Worm (Caenorhabditis elegans) whole organism, late embryonic: ENCODE measurements around the gene fah-1.

ENCODE experiments used
- C38D4.7 ChIP-seq: fragments of 200-800 bp; sonication (Bioruptor generic); optimal IDR thresholded peaks from 2 replicates; lab custom pipeline; 2018; ENCODE audit warnings: mild to moderate bottlenecking, missing genetic modification characterization, moderate library complexity, missing compliant biosample characterization
- K02D7.2 ChIP-seq: sonication (generic microtip); optimal IDR thresholded peaks from 2 replicates; lab custom pipeline; 2017; ENCODE audit warnings: mild to moderate bottlenecking, missing genetic modification characterization, missing compliant biosample characterization
- K09A11.1 ChIP-seq: sonication (generic microtip); optimal IDR thresholded peaks from 2 replicates; lab custom pipeline; 2017; ENCODE audit warnings: antibody characterized with exemption, mild to moderate bottlenecking, missing genetic modification characterization, missing compliant biosample characterization; ENCODE audit not compliant: insufficient read depth
- Y22D7AL.16 ChIP-seq: sonication (generic microtip); optimal IDR thresholded peaks from 2 replicates; lab custom pipeline; 2016; ENCODE audit warnings: missing genetic modification characterization, missing compliant biosample characterization
- ama-1 ChIP-seq: fragments of 150-350 bp; optimal IDR thresholded peaks from 2 replicates; lab custom pipeline; 2014
- ceh-18 ChIP-seq: sonication (generic microtip); optimal IDR thresholded peaks from 2 replicates; lab custom pipeline; 2016; ENCODE audit warnings: missing genetic modification characterization, missing compliant biosample characterization
- ceh-19 ChIP-seq: fragments of 200-800 bp; sonication (Bioruptor generic); optimal IDR thresholded peaks from 2 replicates; lab custom pipeline; 2018; ENCODE audit warnings: mild to moderate bottlenecking, missing genetic modification characterization, missing compliant biosample characterization
- ceh-2 ChIP-seq: sonication (generic microtip); optimal IDR thresholded peaks from 2 replicates; lab custom pipeline; 2016; ENCODE audit warnings: missing genotype, missing genetic modification characterization, missing compliant biosample characterization
- ceh-22 ChIP-seq: sonication (generic microtip); optimal IDR thresholded peaks from 2 replicates; lab custom pipeline; 2017; ENCODE audit warnings: missing biosample characterization, missing genetic modification characterization
- ceh-24 ChIP-seq: sonication (generic microtip); optimal IDR thresholded peaks from 2 replicates; lab custom pipeline; 2016; ENCODE audit warnings: mild to moderate bottlenecking, missing genetic modification characterization, missing compliant biosample characterization
- ceh-30 ChIP-seq: fragments of 150-350 bp; optimal IDR thresholded peaks from 2 replicates; lab custom pipeline; 2014; ENCODE audit warnings: missing biosample characterization, missing genetic modification characterization
- ceh-6 ChIP-seq: fragments of 200-800 bp; sonication (Bioruptor generic); optimal IDR thresholded peaks from 2 replicates; lab custom pipeline; 2018; ENCODE audit warnings: mild to moderate bottlenecking, missing genetic modification characterization, missing compliant biosample characterization
- ceh-9 ChIP-seq: sonication (generic microtip); optimal IDR thresholded peaks from 2 replicates; lab custom pipeline; 2016; ENCODE audit warnings: mild to moderate bottlenecking, missing genetic modification characterization, inconsistent platforms, missing compliant biosample characterization
- dmd-4 ChIP-seq: sonication (generic microtip); optimal IDR thresholded peaks from 2 replicates; lab custom pipeline; 2016; ENCODE audit warnings: borderline replicate concordance, missing genetic modification characterization, missing compliant biosample characterization
- dve-1 ChIP-seq: sonication (generic microtip); optimal IDR thresholded peaks from 2 replicates; lab custom pipeline; 2017; ENCODE audit warnings: antibody characterized with exemption, mild to moderate bottlenecking, missing genetic modification characterization, missing compliant biosample characterization
- elt-2 ChIP-seq: sonication (generic microtip); optimal IDR thresholded peaks from 2 replicates; lab custom pipeline; 2016; ENCODE audit warnings: missing genetic modification reagents, missing genetic modification characterization, missing compliant biosample characterization
- elt-4 ChIP-seq: sonication (generic microtip); optimal IDR thresholded peaks from 2 replicates; lab custom pipeline; 2016; ENCODE audit warnings: missing genetic modification characterization, missing compliant biosample characterization
- eyg-1 ChIP-seq: sonication (generic microtip); optimal IDR thresholded peaks from 2 replicates; lab custom pipeline; 2016; ENCODE audit warnings: missing genotype, missing genetic modification characterization, missing compliant biosample characterization
- gmeb-2 ChIP-seq: sonication (generic microtip); optimal IDR thresholded peaks from 2 replicates; lab custom pipeline; 2016; ENCODE audit warnings: missing genetic modification characterization, inconsistent platforms, missing compliant biosample characterization
- hlh-13 ChIP-seq: fragments of 200-800 bp; sonication (Bioruptor generic); optimal IDR thresholded peaks from 2 replicates; lab custom pipeline; 2018; ENCODE audit warnings: mild to moderate bottlenecking, missing genetic modification characterization, missing compliant biosample characterization
- hlh-15 ChIP-seq: sonication (generic microtip); optimal IDR thresholded peaks from 2 replicates; lab custom pipeline; 2016; ENCODE audit warnings: missing genetic modification characterization, missing compliant biosample characterization
- lim-6 ChIP-seq: sonication (generic microtip); optimal IDR thresholded peaks from 2 replicates; lab custom pipeline; 2016; ENCODE audit warnings: missing genetic modification characterization, missing compliant biosample characterization
- lin-11 ChIP-seq: fragments of 200-800 bp; sonication (Bioruptor generic); optimal IDR thresholded peaks from 2 replicates; lab custom pipeline; 2018; ENCODE audit warnings: mild to moderate bottlenecking, missing genetic modification characterization, missing compliant biosample characterization
- madf-2 ChIP-seq: sonication (generic microtip); optimal IDR thresholded peaks from 2 replicates; lab custom pipeline; 2017; ENCODE audit warnings: missing genetic modification characterization, missing compliant biosample characterization
- mec-3 ChIP-seq: sonication (generic microtip); optimal IDR thresholded peaks from 2 replicates; lab custom pipeline; 2016; ENCODE audit warnings: borderline replicate concordance, missing genetic modification characterization, missing compliant biosample characterization
- nfya-1 ChIP-seq: sonication (generic microtip); optimal IDR thresholded peaks from 2 replicates; lab custom pipeline; 2017; ENCODE audit warnings: missing genetic modification characterization, mild to moderate bottlenecking, missing compliant biosample characterization, antibody characterized with exemption, moderate library complexity
- nhr-11 ChIP-seq: fragments of 150-350 bp; optimal IDR thresholded peaks from 2 replicates; lab custom pipeline; 2014; ENCODE audit warnings: missing biosample characterization, missing genetic modification characterization
- npax-4 ChIP-seq: sonication (generic microtip); optimal IDR thresholded peaks from 2 replicates; lab custom pipeline; 2016; ENCODE audit warnings: missing genetic modification characterization, missing compliant biosample characterization
- pag-3 ChIP-seq: sonication (generic microtip); optimal IDR thresholded peaks from 2 replicates; lab custom pipeline; 2016; ENCODE audit warnings: missing compliant biosample characterization, missing genetic modification characterization, borderline replicate concordance
- pat-9 ChIP-seq: fragments of 200-800 bp; sonication (Bioruptor generic); optimal IDR thresholded peaks from 2 replicates; lab custom pipeline; 2018; ENCODE audit warnings: mild to moderate bottlenecking, missing genetic modification characterization, moderate library complexity, missing compliant biosample characterization
- pax-1 ChIP-seq: fragments of 150-350 bp; optimal IDR thresholded peaks from 2 replicates; lab custom pipeline; 2014; ENCODE audit warnings: missing biosample characterization, missing genetic modification characterization
- pha-2 ChIP-seq: sonication (generic microtip); optimal IDR thresholded peaks from 2 replicates; lab custom pipeline; 2017; ENCODE audit warnings: mild to moderate bottlenecking, missing genetic modification characterization, missing compliant biosample characterization
- pqm-1 ChIP-seq: sonication (generic microtip); optimal IDR thresholded peaks from 2 replicates; lab custom pipeline; 2016; ENCODE audit warnings: missing genetic modification characterization, missing compliant biosample characterization
- pros-1 ChIP-seq: fragments of 150-350 bp; optimal IDR thresholded peaks from 2 replicates; lab custom pipeline; 2014; ENCODE audit warnings: missing biosample characterization, missing genetic modification reagents, missing genetic modification characterization
- ref-2 ChIP-seq: sonication (generic microtip); optimal IDR thresholded peaks from 2 replicates; lab custom pipeline; 2016; ENCODE audit warnings: missing genetic modification characterization, missing compliant biosample characterization
- rnt-1 ChIP-seq: sonication (generic microtip); optimal IDR thresholded peaks from 2 replicates; lab custom pipeline; 2016; ENCODE audit warnings: missing genetic modification characterization, missing compliant biosample characterization
- sox-4 ChIP-seq: sonication (generic microtip); optimal IDR thresholded peaks from 2 replicates; lab custom pipeline; 2017; ENCODE audit warnings: mild to moderate bottlenecking, missing genetic modification characterization, inconsistent platforms, missing compliant biosample characterization
- ttx-3 ChIP-seq: sonication (generic microtip); optimal IDR thresholded peaks from 2 replicates; lab custom pipeline; 2016; ENCODE audit warnings: missing genetic modification reagents, missing genetic modification characterization, missing compliant biosample characterization
- unc-55 ChIP-seq: sonication (generic microtip); optimal IDR thresholded peaks from 2 replicates; lab custom pipeline; 2017; ENCODE audit warnings: missing biosample characterization, missing genetic modification reagents, missing genetic modification characterization

Gene fah-1

DNA sequence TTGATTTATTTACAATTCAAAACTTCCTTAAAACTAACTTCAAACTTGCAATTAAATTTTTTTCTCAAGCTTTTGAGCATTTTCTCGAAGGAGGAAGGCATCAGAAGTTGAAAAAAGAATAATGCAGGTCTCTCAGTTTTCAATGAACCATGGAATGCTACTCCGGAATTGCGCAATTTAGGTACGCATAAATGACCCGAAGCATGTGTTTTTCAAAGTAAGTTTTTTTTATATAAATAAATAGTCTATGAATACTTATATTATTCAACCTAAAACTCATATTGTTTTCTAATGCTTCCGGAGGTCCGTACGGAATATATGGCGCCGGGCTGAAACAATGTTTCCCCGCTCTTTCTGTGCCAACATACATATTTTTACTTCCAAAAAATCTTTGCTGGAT, 15.0 kb downstream of the fah-1 start, which contains the start of gene K10C2.2:
Gene K10C2.2 (minus strand): TSS at position 101 of the 400 bp plus-strand sequence.
- no peak for TF ChIP-seq madf-2 (tag; lab: Kevin White, UChicago)
- TF ChIP-seq nfya-1 (tag; lab: Kevin White, UChicago) = no peak
- no peak for TF ChIP-seq ceh-9 (tag; lab: Kevin White, UChicago)
- TF ChIP-seq pha-2 (tag; lab: Kevin White, UChicago) = no peak
- no peak for TF ChIP-seq pqm-1 (tag; lab: Kevin White, UChicago)
- TF ChIP-seq rnt-1 (tag; lab: Kevin White, UChicago) = no peak

DNA sequence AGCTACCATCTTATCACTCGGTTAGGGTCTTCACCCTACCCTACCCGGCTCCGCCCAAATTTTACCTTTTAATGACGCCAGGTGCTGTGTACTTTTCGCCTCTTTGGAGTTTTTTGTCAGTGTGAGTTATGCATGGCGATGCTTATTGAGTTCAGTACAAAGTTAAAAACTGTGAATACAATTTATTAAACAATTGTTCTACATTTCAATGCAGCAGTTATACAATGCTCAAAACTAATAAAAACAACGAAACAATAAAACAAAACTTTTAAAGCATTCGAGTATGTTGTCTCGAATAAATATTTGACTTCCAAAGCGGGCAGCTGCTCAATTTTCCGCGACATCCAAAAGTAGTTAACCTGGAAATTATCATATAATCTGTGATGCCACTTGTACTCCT, 18.2 kb downstream of the fah-1 start, which contains the start of gene ctsa-2:
Gene ctsa-2 (minus strand): TSS at position 101 of the 400 bp plus-strand sequence.
- TF ChIP-seq pros-1 (tag; lab: Kevin White, UChicago) (no peak), ceh-24 (tag; lab: Kevin White, UChicago) (no peak), ref-2 (tag; lab: Kevin White, UChicago) (no peak), pag-3 (no peak), ceh-18 (tag; lab: Kevin White, UChicago) (no peak), hlh-15 (tag; lab: Kevin White, UChicago) (no peak), npax-4 (tag; lab: Kevin White, UChicago) (no peak), nfya-1 (tag; lab: Kevin White, UChicago) (no peak), K09A11.1 (no peak), ceh-22 (no peak), C38D4.7 (GFP tag; lab: Kevin White, UChicago) (no peak), pax-1 (tag; lab: Kevin White, UChicago) (no peak), pqm-1 (tag; lab: Kevin White, UChicago) (no peak), gmeb-2 (tag; lab: Kevin White, UChicago) (no peak), dve-1 (tag; lab: Kevin White, UChicago) (no peak), pat-9 (no peak)

DNA sequence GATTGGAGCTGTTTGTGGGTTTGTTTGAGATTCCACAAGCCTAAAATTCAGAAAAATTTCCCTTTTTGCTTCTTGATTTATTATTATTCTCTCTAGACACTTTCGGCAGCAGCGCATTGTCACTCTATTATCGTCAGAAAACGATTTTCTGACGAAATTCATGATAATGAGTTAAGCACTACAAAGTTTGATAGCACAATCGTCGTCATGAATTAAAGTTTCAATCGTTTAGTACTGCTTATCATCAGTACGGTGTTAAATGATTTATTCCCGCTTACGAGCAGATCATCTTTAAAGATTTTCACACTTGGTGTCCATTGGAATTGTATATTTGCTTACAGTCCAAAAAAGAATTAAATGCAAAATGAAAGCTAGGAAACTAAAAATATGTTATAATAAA, 19.2 kb downstream of the fah-1 start:
- TF ChIP-seq lim-6 (tag; lab: Kevin White, UChicago) (no peak), npax-4 (tag; lab: Kevin White, UChicago) (no peak), madf-2 (tag; lab: Kevin White, UChicago) (no peak), K09A11.1 (no peak), hlh-13 (no peak), ama-1 (lab: Kevin White, UChicago) (no peak)
- TF ChIP-seq, all 69 proteins: peak for 0

DNA sequence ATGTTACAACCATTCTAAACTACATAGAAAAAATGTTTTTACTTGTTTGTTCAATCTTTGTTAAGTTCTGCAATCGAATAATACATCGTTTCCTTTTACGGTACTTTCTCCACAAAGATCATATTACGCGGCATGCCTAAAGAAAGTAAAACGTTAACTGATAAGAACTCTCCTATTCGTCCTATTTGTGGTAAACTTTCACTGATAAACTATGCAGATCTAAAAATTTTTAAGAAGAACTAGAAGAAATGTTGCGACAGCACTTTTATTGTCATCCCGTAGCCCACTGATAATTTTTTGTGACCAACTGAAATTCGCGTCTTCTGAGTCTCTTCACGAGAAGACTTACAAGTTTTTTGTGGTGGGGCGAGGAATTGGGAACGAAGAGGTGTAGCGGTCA, 21.6 kb downstream of the fah-1 start:
- no peak for TF ChIP-seq nhr-11
- no peak for TF ChIP-seq sox-4 (tag; lab: Kevin White, UChicago)
- no peak for TF ChIP-seq ceh-19
- TF ChIP-seq ama-1 (lab: Kevin White, UChicago) = no peak
- no peak for TF ChIP-seq elt-4 (tag; lab: Kevin White, UChicago)
- no peak for TF ChIP-seq lin-11 (tag; lab: Kevin White, UChicago)
- TF ChIP-seq dmd-4 (tag; lab: Kevin White, UChicago) = no peak
- TF ChIP-seq eyg-1 (tag; lab: Kevin White, UChicago) = no peak
- TF ChIP-seq, all 69 proteins: peak for 0

DNA sequence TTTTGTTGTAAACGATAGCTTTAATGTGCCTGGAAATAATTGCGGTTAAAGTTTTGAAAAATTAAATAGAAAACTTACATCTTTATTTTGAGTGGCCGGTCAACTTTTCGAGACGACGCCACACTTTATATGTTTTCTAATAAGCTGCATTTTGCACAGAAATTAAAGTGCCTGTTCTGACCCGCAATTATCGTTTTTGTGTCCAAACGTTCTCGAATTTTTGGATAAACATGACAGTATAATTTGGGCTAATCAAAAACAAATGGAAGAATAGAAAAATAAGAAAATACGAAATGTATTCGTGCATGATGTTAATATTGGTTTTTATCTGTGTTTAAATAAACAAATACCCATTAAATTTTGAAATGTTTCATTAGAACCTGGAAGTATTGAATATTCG, 28.0 kb downstream of the fah-1 start, which contains the start of gene K10C2.12:
Gene K10C2.12 (minus strand): TSS at position 101 of the 400 bp plus-strand sequence.
- no peak for TF ChIP-seq C38D4.7 (GFP tag; lab: Kevin White, UChicago)
- no peak for TF ChIP-seq unc-55 (GFP tag; lab: Kevin White, UChicago)
- no peak for TF ChIP-seq elt-2 (tag; lab: Kevin White, UChicago)
- TF ChIP-seq K09A11.1 = no peak
- no peak for TF ChIP-seq Y22D7AL.16 (tag; lab: Kevin White, UChicago)
- TF ChIP-seq nhr-11 = no peak
- no peak for TF ChIP-seq K02D7.2 (tag; lab: Kevin White, UChicago)
- TF ChIP-seq ceh-6 = no peak
- TF ChIP-seq ceh-2 = no peak
- TF ChIP-seq pros-1 (tag; lab: Kevin White, UChicago) = no peak
- no peak for TF ChIP-seq mec-3 (tag; lab: Kevin White, UChicago)
- no peak for TF ChIP-seq madf-2 (tag; lab: Kevin White, UChicago)
- no peak for TF ChIP-seq elt-4 (tag; lab: Kevin White, UChicago)
- TF ChIP-seq ceh-30 (tag; lab: Kevin White, UChicago) = no peak
- no peak for TF ChIP-seq ttx-3 (tag; lab: Kevin White, UChicago)
- TF ChIP-seq, all 69 proteins: peak for 0
